Fruit fly (Drosophila melanogaster) whole organism, embryonic: Measurements from ENCODE around the gene Vps39.

Source experiments
- ATbp ChIP-seq: fragments of 200-800 bp; sonication (Bioruptor generic); optimal IDR thresholded peaks from 2 replicates; lab custom pipeline; 2017; ENCODE audit warnings: missing biosample characterization, mild to moderate bottlenecking, missing genetic modification characterization, missing genetic modification reagents
- Ada2b ChIP-seq: fragments of 200-800 bp; sonication (Bioruptor generic); IDR thresholded peaks from 2 replicates; pipeline ENCODE4 v1.3.6; 2022; ENCODE audit warnings: missing biosample characterization, missing genetic modification characterization
- Aef1 ChIP-seq: fragments of 200-800 bp; sonication (Bioruptor generic); IDR thresholded peaks from 3 replicates; pipeline ENCODE4 v1.3.6; 2022; ENCODE audit warnings: missing biosample characterization, missing genetic modification characterization
- CG11398 ChIP-seq: fragments of 200-800 bp; sonication (Bioruptor generic); optimal IDR thresholded peaks from 2 replicates; lab custom pipeline; 2016; ENCODE audit warnings: missing biosample characterization, missing genetic modification characterization
- CG12769 ChIP-seq: fragments of 200-800 bp; sonication (Bioruptor generic); optimal IDR thresholded peaks from 2 replicates; lab custom pipeline; 2019; ENCODE audit warnings: missing biosample characterization, mild to moderate bottlenecking, missing genetic modification characterization, moderate library complexity
- CG13287 ChIP-seq: fragments of 200-800 bp; sonication (Bioruptor generic); IDR thresholded peaks from 2 replicates; pipeline ENCODE4 v1.3.6; 2022; ENCODE audit warnings: missing biosample characterization, missing genetic modification characterization; ENCODE audit not compliant: partially characterized antibody
- CG13624 ChIP-seq: fragments of 200-800 bp; sonication (Bioruptor generic); optimal IDR thresholded peaks from 2 replicates; lab custom pipeline; 2016; ENCODE audit warnings: missing biosample characterization, missing genetic modification characterization
- CG14441 ChIP-seq: fragments of 200-800 bp; sonication (Bioruptor generic); IDR thresholded peaks from 2 replicates; pipeline ENCODE4 v1.3.6; 2022; ENCODE audit warnings: missing biosample characterization, missing genetic modification characterization
- CG14860 ChIP-seq: fragments of 200-800 bp; sonication (Bioruptor generic); IDR thresholded peaks from 3 replicates; pipeline ENCODE4 v1.3.6; 2022; ENCODE audit warnings: missing biosample characterization, missing genetic modification characterization; ENCODE audit not compliant: partially characterized antibody
- CG15011 ChIP-seq: fragments of 200-800 bp; sonication (Bioruptor generic); optimal IDR thresholded peaks from 3 replicates; lab custom pipeline; 2018; ENCODE audit warnings: missing biosample characterization, mild to moderate bottlenecking, missing genetic modification characterization
- CG17186 ChIP-seq: fragments of 200-800 bp; sonication (Bioruptor generic); optimal IDR thresholded peaks from 3 replicates; lab custom pipeline; 2017; ENCODE audit warnings: missing biosample characterization, missing genetic modification reagents, missing genetic modification characterization
- CG18011 ChIP-seq: fragments of 200-800 bp; sonication (Bioruptor generic); optimal IDR thresholded peaks from 2 replicates; lab custom pipeline; 2017; ENCODE audit warnings: missing biosample characterization, missing genetic modification characterization, mild to moderate bottlenecking, moderate library complexity, missing genotype
- CG18476 ChIP-seq: fragments of 200-800 bp; sonication (Bioruptor generic); optimal IDR thresholded peaks from 2 replicates; lab custom pipeline; 2016; ENCODE audit warnings: missing biosample characterization, mild to moderate bottlenecking, missing genetic modification characterization
- CG30020 ChIP-seq: fragments of 200-800 bp; optimal IDR thresholded peaks from 2 replicates; lab custom pipeline; 2019; ENCODE audit warnings: missing biosample characterization, mild to moderate bottlenecking, missing genetic modification characterization, moderate library complexity
- CG30431 ChIP-seq: fragments of 200-800 bp; sonication (Bioruptor generic); optimal IDR thresholded peaks from 2 replicates; lab custom pipeline; 2017; ENCODE audit warnings: missing biosample characterization, missing genetic modification characterization
- CG3163 ChIP-seq: fragments of 200-800 bp; sonication (Bioruptor generic); optimal IDR thresholded peaks from 3 replicates; lab custom pipeline; 2016; ENCODE audit warnings: missing biosample characterization, missing genetic modification characterization
- CG3726 ChIP-seq: fragments of 200-800 bp; sonication (Bioruptor generic); IDR thresholded peaks from 3 replicates; pipeline ENCODE4, ENCODE4 v1.3.6; 2022; ENCODE audit warnings: missing biosample characterization, missing genetic modification characterization
- CG6254 ChIP-seq: fragments of 200-800 bp; sonication (Bioruptor generic); optimal IDR thresholded peaks from 3 replicates; lab custom pipeline; 2017; ENCODE audit warnings: mild to moderate bottlenecking, missing biosample characterization, missing genetic modification reagents, missing genetic modification characterization
- Dbx ChIP-seq: fragments of 200-800 bp; sonication (Bioruptor generic); IDR thresholded peaks from 3 replicates; pipeline ENCODE4 v1.3.6; 2022; ENCODE audit warnings: missing biosample characterization, missing genetic modification characterization
- Dek ChIP-seq: fragments of 200-800 bp; sonication (Bioruptor generic); optimal IDR thresholded peaks from 3 replicates; lab custom pipeline; 2019; ENCODE audit warnings: missing biosample characterization, mild to moderate bottlenecking, missing genetic modification characterization, moderate library complexity
- Dfd ChIP-seq, 2 experiments: fragments of >200 bp; optimal IDR thresholded peaks; 2 replicates each; lab custom pipeline; 2017; ENCODE audit warnings: missing biosample characterization in 2 of 2, missing genetic modification characterization in 2 of 2
- Dip3 ChIP-seq: fragments of 200-800 bp; sonication (Bioruptor generic); optimal IDR thresholded peaks from 3 replicates; lab custom pipeline; 2016; ENCODE audit warnings: missing biosample characterization, missing genetic modification characterization
- Dref ChIP-seq: fragments of 200-800 bp; sonication (Bioruptor generic); IDR thresholded peaks from 2 replicates; pipeline ENCODE4 v1.3.6; 2022; ENCODE audit warnings: missing biosample characterization, missing genetic modification characterization
- Fer1 ChIP-seq: fragments of 200-800 bp; sonication (Bioruptor generic); optimal IDR thresholded peaks from 2 replicates; lab custom pipeline; 2017; ENCODE audit warnings: missing biosample characterization, mild to moderate bottlenecking, missing genetic modification characterization
- Hmr ChIP-seq: fragments of 200-800 bp; sonication (Bioruptor generic); optimal IDR thresholded peaks from 3 replicates; lab custom pipeline; 2017; ENCODE audit warnings: mild to moderate bottlenecking, missing biosample characterization, missing genetic modification reagents, missing genetic modification characterization
- Hmx ChIP-seq: fragments of 200-800 bp; sonication (Bioruptor generic); optimal IDR thresholded peaks from 2 replicates; lab custom pipeline; 2016; ENCODE audit warnings: missing biosample characterization, missing genetic modification characterization
- MBD-R2 ChIP-seq: fragments of 200-800 bp; sonication (Bioruptor generic); IDR thresholded peaks from 2 replicates; pipeline ENCODE4 v1.3.6; 2022; ENCODE audit warnings: missing biosample characterization, missing genetic modification characterization
- Med ChIP-seq: fragments of 200-800 bp; sonication (Bioruptor generic); peaks from one replicate; lab custom pipeline; 2016; ENCODE audit warnings: missing biosample characterization, missing genetic modification characterization, mild to moderate bottlenecking, inconsistent platforms, moderate library complexity
- Myb ChIP-seq: fragments of 200-800 bp; sonication (Bioruptor generic); optimal IDR thresholded peaks from 2 replicates; lab custom pipeline; 2016; ENCODE audit warnings: missing biosample characterization, missing genetic modification characterization
- NFAT ChIP-seq: fragments of 200-800 bp; sonication (Bioruptor generic); IDR thresholded peaks from 2 replicates; pipeline ENCODE4 v1.3.6; 2022; ENCODE audit warnings: missing biosample characterization, missing genetic modification characterization
- Stat92E ChIP-seq, 3 experiments: fragments of >200 bp in 2 of 3; fragments of 200-800 bp in 1 of 3; sonication (Bioruptor generic) in 1 of 3; optimal IDR thresholded peaks; 2 replicates each; lab custom pipeline; 2017 to 2019; ENCODE audit warnings: missing biosample characterization in 3 of 3, missing genetic modification characterization in 3 of 3, mild to moderate bottlenecking in 1 of 3, moderate library complexity in 1 of 3
- Taf1 ChIP-seq: fragments of 200-800 bp; sonication (Bioruptor generic); IDR thresholded peaks from 2 replicates; pipeline ENCODE4 v1.3.6; 2022; ENCODE audit warnings: missing biosample characterization, missing genetic modification characterization
- YL-1 ChIP-seq: fragments of 200-800 bp; sonication (Bioruptor generic); optimal IDR thresholded peaks from 3 replicates; lab custom pipeline; 2017; ENCODE audit warnings: missing biosample characterization, mild to moderate bottlenecking, missing genetic modification characterization
- aop ChIP-seq: fragments of 200-800 bp; sonication (Bioruptor generic); IDR thresholded peaks from 2 replicates; pipeline ENCODE4 v1.3.6; 2022; ENCODE audit warnings: missing biosample characterization, missing genetic modification characterization
- cato ChIP-seq: fragments of 200-800 bp; sonication (Bioruptor generic); optimal IDR thresholded peaks from 2 replicates; lab custom pipeline; 2016; ENCODE audit warnings: missing biosample characterization, missing genetic modification characterization, borderline replicate concordance
- chinmo ChIP-seq: fragments of 200-800 bp; sonication (Bioruptor generic); IDR thresholded peaks from 4 replicates; pipeline ENCODE4 v1.3.6; 2022; ENCODE audit warnings: missing biosample characterization, missing genetic modification characterization; ENCODE audit not compliant: partially characterized antibody
- crol ChIP-seq: fragments of 200-800 bp; sonication (Bioruptor generic); IDR thresholded peaks from 2 replicates; pipeline ENCODE4 v1.3.6; 2022; ENCODE audit warnings: missing biosample characterization, missing genetic modification characterization
- cwo ChIP-seq: fragments of 200-800 bp; sonication (Bioruptor generic); optimal IDR thresholded peaks from 3 replicates; lab custom pipeline; 2017; ENCODE audit warnings: missing biosample characterization, missing genetic modification characterization, mild to moderate bottlenecking, moderate library complexity, missing genetic modification reagents
- dpn ChIP-seq, 2 experiments: fragments of 200-800 bp; sonication (Bioruptor generic); optimal IDR thresholded peaks; 3 replicates each; lab custom pipeline; 2016; ENCODE audit warnings: missing biosample characterization in 2 of 2, missing genetic modification characterization in 2 of 2
- fru ChIP-seq: fragments of >200 bp; optimal IDR thresholded peaks from 2 replicates; lab custom pipeline; 2017
- grau ChIP-seq: fragments of 200-800 bp; optimal IDR thresholded peaks from 3 replicates; lab custom pipeline; 2019; ENCODE audit warnings: missing biosample characterization, mild to moderate bottlenecking, missing genetic modification characterization, moderate library complexity
- pho ChIP-seq: fragments of 200-800 bp; sonication (Bioruptor generic); optimal IDR thresholded peaks from 2 replicates; lab custom pipeline; 2016; ENCODE audit warnings: missing biosample characterization, missing genetic modification characterization
- prd ChIP-seq, 3 experiments: fragments of >200 bp in 2 of 3; fragments of 200-800 bp in 1 of 3; sonication (Bioruptor generic) in 1 of 3; optimal IDR thresholded peaks in 2 of 3; IDR thresholded peaks in 1 of 3; 2 replicates in 2 of 3; 3 replicates in 1 of 3; pipeline versions ENCODE4 v1.3.6 to Lab custom; 2017 to 2022; ENCODE audit warnings: missing biosample characterization in 1 of 3, missing genetic modification characterization in 1 of 3
- scrt ChIP-seq: fragments of 200-800 bp; sonication (Bioruptor generic); optimal IDR thresholded peaks from 2 replicates; lab custom pipeline; 2018; ENCODE audit warnings: missing biosample characterization, mild to moderate bottlenecking, missing genetic modification characterization, moderate library complexity
- tap ChIP-seq: fragments of 200-800 bp; optimal IDR thresholded peaks from 3 replicates; lab custom pipeline; 2019; ENCODE audit warnings: missing biosample characterization, mild to moderate bottlenecking, missing genetic modification characterization, moderate library complexity
- vfl ChIP-seq: fragments of 200-800 bp; sonication (Bioruptor generic); optimal IDR thresholded peaks from 2 replicates; lab custom pipeline; 2016; ENCODE audit warnings: missing biosample characterization, missing genetic modification characterization
- vvl ChIP-seq: fragments of 200-800 bp; sonication (Bioruptor generic); IDR thresholded peaks from 2 replicates; pipeline ENCODE4 v1.3.6; 2022; ENCODE audit warnings: missing biosample characterization, missing genetic modification characterization

The Vps39 gene

DNA sequence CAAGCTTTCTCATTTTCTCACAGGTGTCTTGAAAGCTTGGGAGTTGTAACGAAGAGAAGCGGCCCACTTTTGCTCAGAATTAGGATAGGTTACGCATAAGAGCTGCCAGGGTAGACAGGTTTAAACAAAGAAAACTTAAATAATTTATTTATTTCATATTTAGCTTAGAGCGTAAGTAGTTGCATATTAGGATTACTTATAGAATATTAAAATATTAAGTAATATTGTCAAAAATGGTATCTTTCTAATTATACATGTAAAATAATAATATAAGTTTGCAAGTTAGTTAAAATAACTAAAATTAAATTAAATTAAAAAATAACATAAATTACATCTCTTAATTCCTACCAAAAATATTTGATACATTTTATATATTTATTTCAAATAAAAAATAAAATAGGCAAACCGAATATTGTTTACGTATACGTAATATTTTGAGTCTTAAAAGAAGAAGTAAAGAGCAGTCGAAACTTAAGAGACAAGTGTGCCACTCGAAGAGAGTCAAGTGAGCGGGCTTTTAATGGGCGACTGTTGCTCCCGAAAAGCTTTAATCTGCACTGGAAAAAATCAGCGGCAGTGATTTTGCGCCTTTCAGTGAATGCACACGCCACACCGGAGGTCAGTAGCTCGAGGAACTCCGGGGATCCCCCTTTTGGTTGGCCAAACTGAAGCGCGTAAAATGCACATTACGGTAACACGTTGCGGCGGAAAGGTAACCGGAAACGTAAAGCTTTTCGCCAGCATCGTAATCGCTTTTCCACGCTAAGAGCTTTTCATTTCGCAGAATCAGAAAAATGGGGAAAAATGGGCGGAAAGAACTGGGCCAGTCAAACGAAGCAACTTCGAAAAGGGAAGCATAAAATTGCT lies 40.8 kb upstream of the Vps39 start (continued):
- TF ChIP-seq CG15011 (no peak), Taf1 (GFP tag; lab: Robert Waterston, UW) (no peak), ATbp (no peak), cato (GFP tag; lab: Kevin White, UChicago) (no peak), CG3163 (peak; percentile 83), vvl (peak; percentile 69; the same call in 1 of the 2 replicates), CG3726 (0 out of 3 replicates have a peak, but pooled peaks have one; percentile 44), CG11398 (GFP tag; lab: Kevin White, UChicago) (peak; percentile 4), CG18476 (GFP tag; lab: Kevin White, UChicago) (no peak), CG18011 (GFP tag; lab: Kevin White, UChicago) (peak; percentile 14), Dfd (GFP tag; optimal IDR thresholded peaks at IDR 0.05; lab: Kevin White, UChicago) (no peak), CG13624 (GFP tag; lab: Kevin White, UChicago) (peak; percentile 40), CG12769 (peak; percentile 73), CG13287 (GFP tag; lab: Robert Waterston, UW) (peak; percentile 28; the same call in 1 of the 2 replicates), CG6254 (GFP tag; lab: Kevin White, UChicago) (no peak), CG17186 (GFP tag; lab: Kevin White, UChicago) (no peak), Stat92E (GFP tag; optimal IDR thresholded peaks at IDR 0.05; lab: Kevin White, UChicago) (no peak), Dip3 (GFP tag; lab: Kevin White, UChicago) (peak; percentile 14), Aef1 (peak; percentile 14; the same call in 1 of the 3 replicates), pho (GFP tag; lab: Kevin White, UChicago) (peak; percentile 20), vfl (GFP tag; lab: Kevin White, UChicago) (peak; percentile 5), MBD-R2 (peak; percentile 21; the same call in 1 of the 2 replicates), Ada2b (GFP tag; lab: Robert Waterston, UW) (peak; percentile 70), Med (GFP tag; lab: Kevin White, UChicago) (peak; percentile 93), aop (no peak), scrt (GFP tag; lab: Kevin White, UChicago) (peak; percentile 93), CG30020 (tag; lab: Kevin White, UChicago) (no peak), CG14441 (GFP tag; lab: Robert Waterston, UW) (peak; percentile 46; the same call in 1 of the 2 replicates), Dbx (peak; percentile 43; the same call in 1 of the 3 replicates), CG14860 (GFP tag; lab: Robert Waterston, UW) (no peak), crol (no peak), Dek (tag; lab: Kevin White, UChicago) (peak; percentile 4), Hmx (GFP tag; lab: Kevin White, UChicago) (no peak), Myb (GFP tag; lab: Kevin White, UChicago) (peak; percentile 5), NFAT (GFP tag; lab: Robert Waterston, UW) (0 out of 2 replicates have a peak, but pooled peaks have one; percentile 45), CG30431 (GFP tag; lab: Kevin White, UChicago) (no peak), tap (tag; lab: Kevin White, UChicago) (no peak), grau (tag; lab: Kevin White, UChicago) (peak; percentile 46), chinmo (GFP tag; lab: Robert Waterston, UW) (0 out of 4 replicates have a peak, but pooled peaks have one; percentile 54), Fer1 (GFP tag; lab: Kevin White, UChicago) (peak; percentile 12), YL-1 (GFP tag; lab: Kevin White, UChicago) (no peak), prd (optimal IDR thresholded peaks at IDR 0.05; lab: Kevin White, UChicago) (no peak), prd (GFP tag; IDR thresholded peaks at IDR 0.05; lab: Robert Waterston, UW) (0 out of 3 replicates have a peak, but pooled peaks have one; percentile 39), dpn (GFP tag; optimal IDR thresholded peaks at IDR 0.05; lab: Kevin White, UChicago) (peak in 1 of 2 experiments; percentile 0), Hmr (peak; percentile 45), Dref (no peak), fru (lab: Kevin White, UChicago) (no peak), cwo (GFP tag; lab: Kevin White, UChicago) (no peak)
